Fruit fly (Drosophila melanogaster): Measurements from ENCODE around the gene CG15529.

Gene CG15529

DNA sequence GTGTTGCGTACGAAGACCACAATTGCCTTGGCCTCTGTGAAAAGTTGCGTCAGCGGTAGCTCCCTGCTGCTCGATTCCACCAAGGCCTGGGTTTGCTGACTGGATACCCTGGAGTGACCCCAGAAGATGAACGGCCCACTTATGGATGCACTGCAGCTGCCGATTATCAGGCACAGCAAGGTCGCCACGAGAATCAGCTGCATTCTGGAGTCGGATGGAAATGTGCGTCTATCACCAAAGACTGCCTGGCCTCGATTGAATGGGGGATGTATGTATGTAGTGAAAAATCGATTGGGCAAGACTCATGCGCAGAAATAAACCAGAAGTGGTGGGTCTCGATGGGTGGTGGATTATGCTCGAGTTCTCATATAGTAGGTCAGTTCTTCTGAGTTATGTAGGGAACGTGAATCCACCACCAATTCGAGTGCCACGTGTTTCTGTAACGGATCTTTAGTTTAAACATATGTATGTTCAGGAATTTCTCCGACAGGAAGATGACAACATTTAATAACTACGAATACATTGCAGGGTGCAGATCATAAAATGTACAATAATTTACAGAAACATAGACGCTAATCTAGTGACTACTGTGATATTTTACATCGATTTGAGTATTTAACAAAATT lies 14.4 kb downstream of the CG15529 start, which contains the start of gene VhaAC45RP:
VhaAC45RP (minus strand) TSS at position 261 of the 626 bp plus-strand sequence.
- TF ChIP-seq Hr83 (GFP tag; optimal IDR thresholded peaks at IDR 0.05; ENCODE audit: poor library complexity, severe bottlenecking) (no peak), br (GFP tag; optimal IDR thresholded peaks at IDR 0.05) (no peak), CG32264 (GFP tag; optimal IDR thresholded peaks at IDR 0.05) (no peak), dsf (GFP tag; optimal IDR thresholded peaks at IDR 0.05; ENCODE audit: borderline replicate concordance) (no peak), Hr78 (GFP tag; optimal IDR thresholded peaks at IDR 0.05) (no peak), Abd-B (GFP tag; optimal IDR thresholded peaks at IDR 0.05) (no peak), Hnf4 (GFP tag; optimal IDR thresholded peaks at IDR 0.05) (no peak), foxo (GFP tag; optimal IDR thresholded peaks at IDR 0.05) (no peak), Jra (GFP tag; optimal IDR thresholded peaks at IDR 0.05) (no peak), usp (GFP tag; optimal IDR thresholded peaks at IDR 0.05) (no peak), Sp1 (GFP tag; optimal IDR thresholded peaks at IDR 0.05) (no peak), CrebA (GFP tag; optimal IDR thresholded peaks at IDR 0.05; ENCODE audit: borderline replicate concordance) (no peak), brk (GFP tag; optimal IDR thresholded peaks at IDR 0.05) (no peak), Mio (GFP tag; optimal IDR thresholded peaks at IDR 0.05) (no peak), dmrt93B (GFP tag; optimal IDR thresholded peaks at IDR 0.05) (no peak), woc (GFP tag; optimal IDR thresholded peaks at IDR 0.05) (no peak), ey (GFP tag; optimal IDR thresholded peaks at IDR 0.05) (no peak)

DNA sequence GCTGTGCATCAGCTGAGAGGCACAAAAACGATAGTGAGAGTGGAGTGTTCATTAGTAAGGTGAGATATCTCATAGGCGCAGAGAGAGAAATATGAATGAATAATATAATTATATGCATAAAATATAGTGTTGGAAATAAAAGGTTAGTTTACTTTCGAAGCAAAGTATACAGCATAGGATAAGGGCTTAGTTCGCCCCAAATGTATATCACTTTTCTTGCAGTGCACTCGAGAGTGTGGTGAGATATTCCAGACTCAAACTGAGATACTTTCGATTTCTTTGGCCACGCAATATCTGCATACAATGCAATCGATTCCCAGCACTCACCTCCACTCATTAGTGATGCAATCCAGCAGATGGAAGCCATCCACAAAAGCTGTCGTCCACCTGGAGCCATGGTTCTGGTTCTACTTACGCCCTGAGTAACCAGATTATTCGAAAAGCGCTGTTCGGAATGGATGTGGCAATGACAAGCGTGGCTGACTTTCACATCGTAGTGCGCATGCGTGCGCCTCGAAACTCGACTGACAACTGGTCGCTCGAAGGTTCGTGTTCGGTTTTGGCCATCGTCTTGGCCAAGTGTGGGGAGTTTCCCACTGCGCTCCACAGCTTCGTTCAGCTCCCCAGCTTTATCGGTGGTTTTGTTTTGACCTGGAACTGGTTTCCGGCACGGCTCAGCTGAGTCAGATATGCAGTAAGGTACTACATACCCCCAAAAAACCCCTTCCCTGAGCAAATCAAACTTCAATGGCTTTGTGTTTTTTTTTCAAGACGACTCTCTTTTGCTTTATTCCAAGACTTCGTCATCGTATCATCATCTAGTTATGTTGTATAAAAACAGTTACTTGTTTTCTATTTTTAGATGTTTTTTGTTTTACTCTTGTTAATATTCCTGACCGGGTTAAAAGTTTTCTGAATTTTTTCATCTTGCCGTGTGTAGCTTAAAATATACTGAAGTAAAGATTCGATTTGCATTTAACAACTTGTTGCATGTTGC lies 19.1 kb downstream of the CG15529 start, which contains the start of gene Rsod:
Rsod (minus strand) TSS at position 537 of the 997 bp plus-strand sequence.
- TF ChIP-seq woc (GFP tag; optimal IDR thresholded peaks at IDR 0.05) (peak; percentile 73), CrebA (GFP tag; optimal IDR thresholded peaks at IDR 0.05; ENCODE audit: borderline replicate concordance) (no peak), Dfd (GFP tag; optimal IDR thresholded peaks at IDR 0.05) (no peak), sage (GFP tag; optimal IDR thresholded peaks at IDR 0.05) (peak; percentile 59), Jra (GFP tag; optimal IDR thresholded peaks at IDR 0.05) (peak; percentile 13), fru (GFP tag; optimal IDR thresholded peaks at IDR 0.05) (peak; percentile 80), Hr83 (GFP tag; optimal IDR thresholded peaks at IDR 0.05; ENCODE audit: poor library complexity, severe bottlenecking) (peak; percentile 32), dmrt93B (GFP tag; optimal IDR thresholded peaks at IDR 0.05) (peak; percentile 53), usp (GFP tag; optimal IDR thresholded peaks at IDR 0.05) (no peak), foxo (GFP tag; optimal IDR thresholded peaks at IDR 0.05) (peak in 1 of 2 experiments; percentile 89), psq (GFP tag; optimal IDR thresholded peaks at IDR 0.05) (peak; percentile 91), Rel (GFP tag; optimal IDR thresholded peaks at IDR 0.05) (peak; percentile 43), Rel (tag; optimal IDR thresholded peaks at IDR 0.05) (no peak), jim (GFP tag; optimal IDR thresholded peaks at IDR 0.05) (no peak), sv (GFP tag; optimal IDR thresholded peaks at IDR 0.05) (peak; percentile 27), Mio (GFP tag; optimal IDR thresholded peaks at IDR 0.05) (no peak), br (GFP tag; optimal IDR thresholded peaks at IDR 0.05) (peak; percentile 70), N (GFP tag; optimal IDR thresholded peaks at IDR 0.05) (no peak), OdsH (GFP tag; optimal IDR thresholded peaks at IDR 0.05) (peak; percentile 82), CG9705 (GFP tag; optimal IDR thresholded peaks at IDR 0.05) (no peak), HLH106 (tag; optimal IDR thresholded peaks at IDR 0.05) (peak; percentile 86), lola (GFP tag; optimal IDR thresholded peaks at IDR 0.05) (no peak), brk (GFP tag; optimal IDR thresholded peaks at IDR 0.05) (no peak), dsf (GFP tag; optimal IDR thresholded peaks at IDR 0.05; ENCODE audit: borderline replicate concordance) (peak; percentile 4), Hr78 (GFP tag; optimal IDR thresholded peaks at IDR 0.05) (no peak), Hnf4 (GFP tag; optimal IDR thresholded peaks at IDR 0.05) (peak; percentile 75), ey (GFP tag; optimal IDR thresholded peaks at IDR 0.05) (peak; percentile 82), GATAd (GFP tag; optimal IDR thresholded peaks at IDR 0.05) (no peak), h (GFP tag; optimal IDR thresholded peaks at IDR 0.05) (peak; percentile 80), Myc (optimal IDR thresholded peaks at IDR 0.05) (no peak), Sp1 (GFP tag; optimal IDR thresholded peaks at IDR 0.05) (peak; percentile 61), Abd-B (GFP tag; optimal IDR thresholded peaks at IDR 0.05) (no peak), Vsx2 (GFP tag; optimal IDR thresholded peaks at IDR 0.05; ENCODE audit: partially characterized antibody) (peak; percentile 40), Dif (GFP tag; optimal IDR thresholded peaks at IDR 0.05; ENCODE audit: partially characterized antibody) (peak; percentile 43), rgr (GFP tag; optimal IDR thresholded peaks at IDR 0.05) (peak; percentile 86), pan (optimal IDR thresholded peaks at IDR 0.05) (no peak), dl (GFP tag; optimal IDR thresholded peaks at IDR 0.05; ENCODE audit: insufficient read depth in 1 of 2, partially characterized antibody in 2 of 2) (no peak), CG32264 (GFP tag; optimal IDR thresholded peaks at IDR 0.05) (peak; percentile 62), tai (GFP tag; optimal IDR thresholded peaks at IDR 0.05) (no peak)
